Worm (Caenorhabditis elegans) whole organism, midembryonic: ENCODE measurements around the gene str-109.

ENCODE experiments used
- cog-1 ChIP-seq: sonication (generic microtip); optimal IDR thresholded peaks from 2 replicates; lab custom pipeline; 2016; ENCODE audit warnings: missing genetic modification characterization, missing compliant biosample characterization
- klf-2 ChIP-seq: fragments of 200-800 bp; sonication (Bioruptor generic); conservative IDR thresholded peaks from 2 replicates; pipeline ENCODE4 v1.3.6; 2022; ENCODE audit warnings: missing genetic modification reagents, missing genetic modification characterization, missing compliant biosample characterization
- med-1 ChIP-seq: sonication (generic microtip); optimal IDR thresholded peaks from 2 replicates; lab custom pipeline; 2017; ENCODE audit warnings: missing genetic modification characterization, mild to moderate bottlenecking, missing compliant biosample characterization, antibody characterized with exemption, missing genetic modification reagents; ENCODE audit not compliant: insufficient read depth
- ztf-23 ChIP-seq: fragments of 200-800 bp; sonication (Bioruptor generic); IDR thresholded peaks from 2 replicates; pipeline ENCODE4 v1.3.6; 2022; ENCODE audit warnings: missing genetic modification reagents, missing genetic modification characterization, missing compliant biosample characterization

- TF ChIP-seq klf-2 (GFP tag; lab: Robert Waterston, UW): no peak
- no peak for TF ChIP-seq med-1 (GFP tag; lab: Kevin White, UChicago)
- TF ChIP-seq cog-1 (tag; lab: Kevin White, UChicago): no peak
- no peak for TF ChIP-seq ztf-23 (GFP tag; lab: Robert Waterston, UW)
These were observed 40.6 kb upstream of the str-109 start, which contains the start of gene F11A5.18 for ce11 chrV:16202618-16203017.
